Worm (Caenorhabditis elegans) whole organism, L1 larva: ENCODE results near the gene ZK822.1.

Experiments
- C16A3.4 ChIP-seq: fragments of 150-350 bp; optimal IDR thresholded peaks from 2 replicates; lab custom pipeline; 2014; ENCODE audit warnings: missing biosample characterization, missing genetic modification characterization
- C34B4.2 ChIP-seq: sonication (generic microtip); optimal IDR thresholded peaks from 2 replicates; lab custom pipeline; 2017; ENCODE audit warnings: mild to moderate bottlenecking, missing genetic modification characterization, missing compliant biosample characterization
- aly-2 ChIP-seq: fragments of 150-350 bp; optimal IDR thresholded peaks from 2 replicates; lab custom pipeline; 2014; ENCODE audit warnings: missing biosample characterization, missing genetic modification characterization
- blmp-1 ChIP-seq: fragments of 150-350 bp; optimal IDR thresholded peaks from 2 replicates; lab custom pipeline; 2014; ENCODE audit warnings: missing biosample characterization, missing genetic modification characterization
- ceh-63 ChIP-seq: fragments of 200-800 bp; sonication (Bioruptor generic); optimal IDR thresholded peaks from 2 replicates; lab custom pipeline; 2018; ENCODE audit warnings: mild to moderate bottlenecking, missing genetic modification characterization, missing compliant biosample characterization
- ceh-90 ChIP-seq: sonication (generic microtip); optimal IDR thresholded peaks from 2 replicates; lab custom pipeline; 2016; ENCODE audit warnings: missing genetic modification characterization, missing compliant biosample characterization
- dsc-1 ChIP-seq: sonication (generic microtip); optimal IDR thresholded peaks from 2 replicates; lab custom pipeline; 2016; ENCODE audit warnings: mild to moderate bottlenecking, missing genetic modification characterization, missing compliant biosample characterization
- efl-1 ChIP-seq, 4 experiments: fragments of 150-350 bp; optimal IDR thresholded peaks in 3 of 4; peaks in 1 of 4; 1 replicate in 1 of 4; 2 replicates in 3 of 4; lab custom pipeline; 2014; ENCODE audit warnings: missing biosample characterization in 2 of 4, missing genetic modification characterization in 2 of 4, missing genetic modification reagents in 2 of 4
- efl-3 ChIP-seq: fragments of 200-800 bp; sonication (Bioruptor generic); optimal IDR thresholded peaks from 2 replicates; lab custom pipeline; 2018; ENCODE audit warnings: mild to moderate bottlenecking, missing genetic modification characterization, missing compliant biosample characterization
- elt-2 ChIP-seq: sonication (generic microtip); optimal IDR thresholded peaks from 2 replicates; lab custom pipeline; 2016; ENCODE audit warnings: missing genetic modification characterization, mild to moderate bottlenecking, inconsistent platforms, missing compliant biosample characterization, missing genetic modification reagents
- fkh-4 ChIP-seq: sonication (generic microtip); optimal IDR thresholded peaks from 2 replicates; lab custom pipeline; 2016; ENCODE audit warnings: missing compliant biosample characterization, missing genetic modification characterization, borderline replicate concordance
- grh-1 ChIP-seq: fragments of 200-800 bp; sonication (Bioruptor generic); IDR thresholded peaks from 2 replicates; pipeline ENCODE4 v1.3.6; 2022; ENCODE audit warnings: missing genetic modification reagents, missing genetic modification characterization, missing compliant biosample characterization
- hpl-2 ChIP-seq: fragments of 150-350 bp; optimal IDR thresholded peaks from 2 replicates; lab custom pipeline; 2014; ENCODE audit warnings: missing biosample characterization, missing genetic modification reagents, missing genetic modification characterization
- irx-1 ChIP-seq: sonication (generic microtip); optimal IDR thresholded peaks from 2 replicates; lab custom pipeline; 2016; ENCODE audit warnings: missing genetic modification characterization, missing compliant biosample characterization
- isw-1 ChIP-seq: fragments of 200-800 bp; sonication (Bioruptor generic); IDR thresholded peaks from 2 replicates; pipeline ENCODE4 v1.3.6; 2022; ENCODE audit warnings: missing genetic modification characterization, missing compliant biosample characterization
- jun-1 ChIP-seq: fragments of 150-350 bp; optimal IDR thresholded peaks from 2 replicates; lab custom pipeline; 2014; ENCODE audit warnings: missing biosample characterization, missing genetic modification reagents, missing genetic modification characterization
- lin-13 ChIP-seq: fragments of 150-350 bp; optimal IDR thresholded peaks from 2 replicates; lab custom pipeline; 2014; ENCODE audit warnings: missing biosample characterization, missing genetic modification reagents, missing genetic modification characterization
- lin-14 ChIP-seq: fragments of 200-800 bp; sonication (Bioruptor generic); optimal IDR thresholded peaks from 2 replicates; lab custom pipeline; 2018; ENCODE audit warnings: mild to moderate bottlenecking, missing genetic modification characterization, moderate library complexity, missing compliant biosample characterization
- lin-15B ChIP-seq: fragments of 150-350 bp; sonication (generic microtip); optimal IDR thresholded peaks from 3 replicates; lab custom pipeline; 2014; ENCODE audit warnings: missing biosample characterization, missing genetic modification characterization
- lin-35 ChIP-seq, 2 experiments: fragments of 150-350 bp; optimal IDR thresholded peaks; 2 replicates each; lab custom pipeline; 2014; ENCODE audit warnings: missing biosample characterization in 2 of 2, missing genetic modification characterization in 2 of 2, missing genetic modification reagents in 2 of 2
- lin-39 ChIP-seq: fragments of 150-350 bp; optimal IDR thresholded peaks from 2 replicates; lab custom pipeline; 2014; ENCODE audit warnings: missing biosample characterization, missing genetic modification reagents, missing genetic modification characterization
- lir-3 ChIP-seq: sonication (generic microtip); optimal IDR thresholded peaks from 2 replicates; lab custom pipeline; 2016; ENCODE audit warnings: mild to moderate bottlenecking, missing genetic modification characterization, moderate library complexity, missing compliant biosample characterization; ENCODE audit not compliant: poor library complexity
- lsy-2 ChIP-seq, 2 experiments: fragments of 150-350 bp; optimal IDR thresholded peaks; 2 replicates each; lab custom pipeline; 2014; ENCODE audit warnings: missing biosample characterization in 2 of 2, missing genetic modification characterization in 2 of 2
- mdl-1 ChIP-seq, 2 experiments: fragments of 150-350 bp; optimal IDR thresholded peaks; 2 replicates each; lab custom pipeline; 2014 to 2017; ENCODE audit warnings: missing biosample characterization in 2 of 2, missing genetic modification characterization in 2 of 2, inconsistent platforms in 1 of 2
- mef-2 ChIP-seq: fragments of 150-350 bp; optimal IDR thresholded peaks from 2 replicates; lab custom pipeline; 2014; ENCODE audit warnings: missing biosample characterization, missing genetic modification characterization
- mep-1 ChIP-seq: fragments of 150-350 bp; optimal IDR thresholded peaks from 2 replicates; lab custom pipeline; 2014; ENCODE audit warnings: missing biosample characterization, missing genetic modification characterization
- nhr-19 ChIP-seq: fragments of 200-800 bp; sonication (Bioruptor generic); conservative IDR thresholded peaks from 2 replicates; pipeline ENCODE4 v1.3.6; 2022; ENCODE audit warnings: missing genetic modification characterization, missing compliant biosample characterization
- nhr-20 ChIP-seq: sonication (generic microtip); optimal IDR thresholded peaks from 2 replicates; lab custom pipeline; 2016; ENCODE audit warnings: mild to moderate bottlenecking, missing genetic modification characterization, missing compliant biosample characterization
- nhr-47 ChIP-seq: sonication (generic microtip); optimal IDR thresholded peaks from 2 replicates; lab custom pipeline; 2016; ENCODE audit warnings: mild to moderate bottlenecking, missing genetic modification characterization, moderate library complexity, missing compliant biosample characterization
- nhr-71 ChIP-seq: sonication (generic microtip); optimal IDR thresholded peaks from 2 replicates; lab custom pipeline; 2016; ENCODE audit warnings: mild to moderate bottlenecking, missing genetic modification characterization, moderate library complexity, missing compliant biosample characterization
- nhr-77 ChIP-seq: fragments of 150-350 bp; optimal IDR thresholded peaks from 2 replicates; lab custom pipeline; 2014; ENCODE audit warnings: missing biosample characterization, missing genetic modification characterization
- nhr-85 ChIP-seq: sonication (generic microtip); peaks from one replicate; lab custom pipeline; 2016; ENCODE audit warnings: missing genetic modification characterization, inconsistent platforms, missing compliant biosample characterization
- nhr-90 ChIP-seq: sonication (generic microtip); optimal IDR thresholded peaks from 2 replicates; lab custom pipeline; 2016; ENCODE audit warnings: mild to moderate bottlenecking, missing genetic modification characterization, missing compliant biosample characterization; ENCODE audit not compliant: poor library complexity
- pag-3 ChIP-seq: sonication (generic microtip); optimal IDR thresholded peaks from 2 replicates; lab custom pipeline; 2017; ENCODE audit warnings: missing genetic modification characterization, mild to moderate bottlenecking, missing compliant biosample characterization, antibody characterized with exemption, borderline replicate concordance; ENCODE audit not compliant: insufficient read depth
- pax-3 ChIP-seq: fragments of 200-800 bp; sonication (Bioruptor generic); optimal IDR thresholded peaks from 2 replicates; lab custom pipeline; 2018; ENCODE audit warnings: mild to moderate bottlenecking, missing genetic modification characterization, moderate library complexity, missing compliant biosample characterization
- pqm-1 ChIP-seq: sonication (generic microtip); optimal IDR thresholded peaks from 3 replicates; lab custom pipeline; 2017; ENCODE audit warnings: missing biosample characterization, missing genetic modification characterization
- rnt-1 ChIP-seq: sonication (generic microtip); optimal IDR thresholded peaks from 2 replicates; lab custom pipeline; 2016; ENCODE audit warnings: mild to moderate bottlenecking, missing genetic modification characterization, moderate library complexity, missing compliant biosample characterization
- tbx-2 ChIP-seq: sonication (generic microtip); optimal IDR thresholded peaks from 2 replicates; lab custom pipeline; 2016; ENCODE audit warnings: missing genetic modification characterization, missing compliant biosample characterization
- tlp-1 ChIP-seq: fragments of 150-350 bp; optimal IDR thresholded peaks from 2 replicates; lab custom pipeline; 2014; ENCODE audit warnings: missing biosample characterization, missing genetic modification characterization
- unc-130 ChIP-seq: fragments of 150-350 bp; optimal IDR thresholded peaks from 2 replicates; lab custom pipeline; 2017; ENCODE audit warnings: missing biosample characterization, missing genetic modification characterization, inconsistent platforms
- unc-86 ChIP-seq: sonication (generic microtip); optimal IDR thresholded peaks from 2 replicates; lab custom pipeline; 2016; ENCODE audit warnings: missing genetic modification characterization, missing compliant biosample characterization
- unc-98 ChIP-seq: fragments of 200-800 bp; sonication (Bioruptor generic); IDR thresholded peaks from 2 replicates; pipeline ENCODE4 v1.3.6; 2022; ENCODE audit warnings: missing genetic modification characterization, missing compliant biosample characterization
- zag-1 ChIP-seq: fragments of 150-350 bp; optimal IDR thresholded peaks from 2 replicates; lab custom pipeline; 2014; ENCODE audit warnings: missing biosample characterization, missing genetic modification characterization

The ZK822.1 gene

ce11 chrIV:11961485-11962255 lies 39.7 kb upstream of the ZK822.1 start, which contains the start of gene ZK829.7 (continued):
- TF ChIP-seq jun-1 (tag; lab: Kevin White, UChicago) (peak; percentile 61), nhr-47 (peak; percentile 90), dsc-1 (tag; lab: Kevin White, UChicago) (peak; percentile 84)

ce11 chrIV:11959573-11959972 lies 37.6 kb upstream of the ZK822.1 start, which contains the start of gene tgt-1:
Gene tgt-1, minus strand, starts transcription at chrIV:11959804.
- TF ChIP-seq zag-1 = no peak
- no peak for TF ChIP-seq pax-3
- TF ChIP-seq efl-1 (optimal IDR thresholded peaks at IDR 0.05; lab: Kevin White, UChicago) = no peak
- peak in 1 of 2 experiments; percentile 28 for TF ChIP-seq efl-1 (GFP tag; optimal IDR thresholded peaks at IDR 0.05 in 1 of 2; lab: Kevin White, UChicago)
- peak; percentile 3 for TF ChIP-seq nhr-90 (tag; lab: Kevin White, UChicago)
- TF ChIP-seq lin-35 (GFP tag; optimal IDR thresholded peaks at IDR 0.05; lab: Kevin White, UChicago) = no peak
- no peak for TF ChIP-seq nhr-85 (tag; lab: Kevin White, UChicago)
- TF ChIP-seq, all 84 proteins: peak for 2

- TF ChIP-seq grh-1 (GFP tag; lab: Robert Waterston, UW) = no peak
- peak; percentile 46 for TF ChIP-seq nhr-19 (GFP tag; lab: Robert Waterston, UW)
- no peak for TF ChIP-seq lin-13 (GFP tag; lab: Kevin White, UChicago)
- TF ChIP-seq blmp-1 = peak; percentile 26
- TF ChIP-seq tbx-2 (tag; lab: Kevin White, UChicago) = peak; percentile 43
- peak in 1 of 2 experiments; percentile 13 for TF ChIP-seq efl-1 (optimal IDR thresholded peaks at IDR 0.05; lab: Kevin White, UChicago)
- peak in 1 of 2 experiments; percentile 2 for TF ChIP-seq efl-1 (GFP tag; optimal IDR thresholded peaks at IDR 0.05 in 1 of 2; lab: Kevin White, UChicago)
- peak; percentile 3 to 6 for TF ChIP-seq lsy-2 (tag; optimal IDR thresholded peaks at IDR 0.05; lab: Kevin White, UChicago)
- TF ChIP-seq mdl-1 (tag; optimal IDR thresholded peaks at IDR 0.05; lab: Kevin White, UChicago) = peak in 1 of 2 experiments; percentile 77
- peak in 1 of 2 experiments; percentile 5 for TF ChIP-seq lin-35 (GFP tag; optimal IDR thresholded peaks at IDR 0.05; lab: Kevin White, UChicago)
- no peak for TF ChIP-seq lin-39 (tag; lab: Kevin White, UChicago)
- peak; percentile 47 for TF ChIP-seq nhr-71 (tag; lab: Kevin White, UChicago)
- TF ChIP-seq unc-130 = peak; percentile 26
- TF ChIP-seq lin-14 (GFP tag; lab: Kevin White, UChicago) = peak; percentile 65
- TF ChIP-seq C34B4.2 (tag; lab: Kevin White, UChicago) = no peak
- no peak for TF ChIP-seq efl-3 (GFP tag; lab: Kevin White, UChicago)
- TF ChIP-seq rnt-1 = peak; percentile 81
- TF ChIP-seq dsc-1 (tag; lab: Kevin White, UChicago) = peak; percentile 4
- TF ChIP-seq mep-1 (tag; lab: Kevin White, UChicago) = peak; percentile 10
- TF ChIP-seq nhr-77 = peak; percentile 80
- TF ChIP-seq, all 84 proteins: peak for 14
These were observed 35.1 kb upstream of the ZK822.1 start for ce11 chrIV:11957074-11957473.

- TF ChIP-seq hpl-2 (GFP tag; lab: Kevin White, UChicago) (peak; percentile 46), nhr-71 (tag; lab: Kevin White, UChicago) (peak; percentile 99), C16A3.4 (tag; lab: Kevin White, UChicago) (peak; percentile 82), irx-1 (peak; percentile 84), tlp-1 (tag; lab: Kevin White, UChicago) (no peak), ceh-90 (no peak), pag-3 (tag; lab: Kevin White, UChicago) (no peak), pqm-1 (no peak), mef-2 (tag; lab: Kevin White, UChicago) (peak; percentile 81), lin-13 (GFP tag; lab: Kevin White, UChicago) (peak; percentile 72), isw-1 (no peak), lin-35 (GFP tag; optimal IDR thresholded peaks at IDR 0.05; lab: Kevin White, UChicago) (peak; percentile 65 to 89), fkh-4 (no peak), unc-98 (GFP tag; lab: Robert Waterston, UW) (peak; percentile 74), elt-2 (tag; lab: Kevin White, UChicago) (peak; percentile 70), ceh-63 (GFP tag; lab: Kevin White, UChicago) (no peak), nhr-20 (tag; lab: Kevin White, UChicago) (peak; percentile 99), lin-15B (tag; lab: Kevin White, UChicago) (no peak), unc-86 (tag; lab: Kevin White, UChicago) (no peak), aly-2 (tag; lab: Kevin White, UChicago) (no peak), efl-3 (GFP tag; lab: Kevin White, UChicago) (no peak), lir-3 (tag; lab: Kevin White, UChicago) (peak; percentile 81), C34B4.2 (tag; lab: Kevin White, UChicago) (no peak), tbx-2 (tag; lab: Kevin White, UChicago) (peak; percentile 90)
These were observed 34.5 kb upstream of the ZK822.1 start for ce11 chrIV:11956387-11956786.
